Fruit fly (Drosophila melanogaster) whole organism, prepupa: ENCODE results near the gene CG3091.

Experiments
- Blimp-1 ChIP-seq: fragments of 200-800 bp; sonication (Bioruptor generic); optimal IDR thresholded peaks from 3 replicates; lab custom pipeline; 2017; ENCODE audit warnings: missing biosample characterization, missing genetic modification characterization, mild to moderate bottlenecking, moderate library complexity, missing genetic modification reagents
- CG10631 ChIP-seq: fragments of 200-800 bp; sonication (Bioruptor generic); optimal IDR thresholded peaks from 2 replicates; lab custom pipeline; 2016; ENCODE audit warnings: missing biosample characterization, missing genetic modification characterization
- CG10669 ChIP-seq: fragments of 200-800 bp; sonication (Bioruptor generic); optimal IDR thresholded peaks from 3 replicates; lab custom pipeline; 2018; ENCODE audit warnings: missing biosample characterization, mild to moderate bottlenecking, missing genetic modification characterization, moderate library complexity
- CG11294 ChIP-seq: fragments of 200-800 bp; sonication (Bioruptor generic); IDR thresholded peaks from 2 replicates; pipeline ENCODE4 v1.3.6; 2022; ENCODE audit warnings: missing biosample characterization, missing genetic modification characterization
- CG11762 ChIP-seq: fragments of 200-800 bp; sonication (Bioruptor generic); optimal IDR thresholded peaks from 3 replicates; lab custom pipeline; 2016; ENCODE audit warnings: missing biosample characterization, missing genetic modification characterization; ENCODE audit not compliant: insufficient read depth
- CG15336 ChIP-seq: fragments of 200-800 bp; sonication (Bioruptor generic); IDR thresholded peaks from 2 replicates; pipeline ENCODE4 v1.3.6; 2022; ENCODE audit warnings: missing biosample characterization, missing genetic modification characterization
- CG1621 ChIP-seq: fragments of 200-800 bp; sonication (Bioruptor generic); optimal IDR thresholded peaks from 3 replicates; lab custom pipeline; 2018; ENCODE audit warnings: missing biosample characterization, mild to moderate bottlenecking, missing genetic modification characterization
- CG16779 ChIP-seq: fragments of 200-800 bp; sonication (Bioruptor generic); optimal IDR thresholded peaks from 3 replicates; lab custom pipeline; 2017; ENCODE audit warnings: missing biosample characterization, mild to moderate bottlenecking, missing genetic modification characterization
- CG31627 ChIP-seq: fragments of 200-800 bp; sonication (Bioruptor generic); optimal IDR thresholded peaks from 3 replicates; lab custom pipeline; 2016; ENCODE audit warnings: missing biosample characterization, missing genetic modification characterization
- CG32006 ChIP-seq: fragments of 200-800 bp; sonication (Bioruptor generic); optimal IDR thresholded peaks from 3 replicates; lab custom pipeline; 2017; ENCODE audit warnings: missing biosample characterization, mild to moderate bottlenecking, missing genetic modification characterization
- CG34406 ChIP-seq: fragments of 200-800 bp; sonication (Bioruptor generic); optimal IDR thresholded peaks from 3 replicates; lab custom pipeline; 2016; ENCODE audit warnings: missing biosample characterization, missing genetic modification characterization
- CG3919 ChIP-seq: fragments of 200-800 bp; sonication (Bioruptor generic); optimal IDR thresholded peaks from 3 replicates; lab custom pipeline; 2016; ENCODE audit warnings: missing biosample characterization, missing genetic modification characterization
- CG6163 ChIP-seq: fragments of 200-800 bp; sonication (Bioruptor generic); IDR thresholded peaks from 3 replicates; pipeline ENCODE4 v1.3.6; 2022; ENCODE audit warnings: missing biosample characterization, missing genetic modification characterization
- CG6276 ChIP-seq: fragments of 200-800 bp; sonication (Bioruptor generic); optimal IDR thresholded peaks from 2 replicates; lab custom pipeline; 2017; ENCODE audit warnings: missing biosample characterization, mild to moderate bottlenecking, missing genetic modification characterization
- CG6792 ChIP-seq: fragments of 200-800 bp; sonication (Bioruptor generic); optimal IDR thresholded peaks from 3 replicates; lab custom pipeline; 2016; ENCODE audit warnings: missing biosample characterization, missing genetic modification characterization
- CG6808 ChIP-seq: fragments of 200-800 bp; sonication (Bioruptor generic); optimal IDR thresholded peaks from 3 replicates; lab custom pipeline; 2017; ENCODE audit warnings: missing biosample characterization, missing genetic modification characterization, mild to moderate bottlenecking, moderate library complexity, missing genetic modification reagents
- CG6854 ChIP-seq: fragments of 200-800 bp; sonication (Bioruptor generic); optimal IDR thresholded peaks from 2 replicates; lab custom pipeline; 2017; ENCODE audit warnings: missing biosample characterization, mild to moderate bottlenecking, missing genetic modification characterization
- CG7368 ChIP-seq: fragments of 200-800 bp; sonication (Bioruptor generic); optimal IDR thresholded peaks from 3 replicates; lab custom pipeline; 2016; ENCODE audit warnings: missing biosample characterization, missing genetic modification characterization
- CG8119 ChIP-seq: fragments of 200-800 bp; sonication (Bioruptor generic); IDR thresholded peaks from 3 replicates; pipeline ENCODE4 v1.3.6; 2022; ENCODE audit warnings: missing biosample characterization, missing genetic modification characterization
- CG8319 ChIP-seq: fragments of 200-800 bp; sonication (Bioruptor generic); optimal IDR thresholded peaks from 3 replicates; lab custom pipeline; 2016; ENCODE audit warnings: missing biosample characterization, missing genetic modification characterization
- CG8632 ChIP-seq: fragments of 200-800 bp; sonication (Bioruptor generic); optimal IDR thresholded peaks from 3 replicates; lab custom pipeline; 2016; ENCODE audit warnings: missing biosample characterization, missing genetic modification characterization
- CG9139 ChIP-seq: fragments of 200-800 bp; sonication (Bioruptor generic); optimal IDR thresholded peaks from 3 replicates; lab custom pipeline; 2017; ENCODE audit warnings: missing biosample characterization, mild to moderate bottlenecking, missing genetic modification characterization
- Eip75B ChIP-seq: fragments of 200-800 bp; sonication (Bioruptor generic); optimal IDR thresholded peaks from 3 replicates; lab custom pipeline; 2016; ENCODE audit warnings: missing biosample characterization, missing genetic modification characterization
- Eip78C ChIP-seq: fragments of 200-800 bp; sonication (Bioruptor generic); peaks from one replicate; lab custom pipeline; 2016; ENCODE audit warnings: missing biosample characterization, missing genetic modification characterization
- Eip93F ChIP-seq: fragments of 200-800 bp; sonication (Bioruptor generic); optimal IDR thresholded peaks from 2 replicates; lab custom pipeline; 2016; ENCODE audit warnings: missing biosample characterization, mild to moderate bottlenecking, missing genetic modification characterization
- Ets96B ChIP-seq: fragments of 200-800 bp; optimal IDR thresholded peaks from 2 replicates; lab custom pipeline; 2019; ENCODE audit warnings: missing biosample characterization, mild to moderate bottlenecking, missing genetic modification characterization, moderate library complexity
- Gug ChIP-seq: fragments of 200-800 bp; sonication (Bioruptor generic); IDR thresholded peaks from 2 replicates; pipeline ENCODE4 v1.3.6; 2022; ENCODE audit warnings: missing biosample characterization, missing genetic modification characterization
- Hr4 ChIP-seq: fragments of 200-800 bp; sonication (Bioruptor generic); optimal IDR thresholded peaks from 3 replicates; lab custom pipeline; 2016; ENCODE audit warnings: missing biosample characterization, missing genetic modification characterization
- Lpt ChIP-seq: fragments of 200-800 bp; sonication (Bioruptor generic); optimal IDR thresholded peaks from 3 replicates; lab custom pipeline; 2016; ENCODE audit warnings: missing biosample characterization, missing genetic modification characterization
- Met ChIP-seq: fragments of 200-800 bp; sonication (Bioruptor generic); optimal IDR thresholded peaks from 3 replicates; lab custom pipeline; 2016; ENCODE audit warnings: missing biosample characterization, missing genetic modification characterization
- Smox ChIP-seq: fragments of 200-800 bp; sonication (Bioruptor generic); optimal IDR thresholded peaks from 3 replicates; lab custom pipeline; 2016; ENCODE audit warnings: missing biosample characterization, missing genetic modification characterization
- Sox102F ChIP-seq: fragments of 200-800 bp; sonication (Bioruptor generic); optimal IDR thresholded peaks from 2 replicates; lab custom pipeline; 2016; ENCODE audit warnings: missing biosample characterization, mild to moderate bottlenecking, missing genetic modification characterization
- Sox14 ChIP-seq: fragments of 200-800 bp; sonication (Bioruptor generic); optimal IDR thresholded peaks from 3 replicates; lab custom pipeline; 2016; ENCODE audit warnings: missing biosample characterization, missing genetic modification characterization
- Sox15 ChIP-seq: fragments of 200-800 bp; sonication (Bioruptor generic); optimal IDR thresholded peaks from 3 replicates; lab custom pipeline; 2016; ENCODE audit warnings: missing biosample characterization, missing genetic modification characterization
- achi ChIP-seq: fragments of 200-800 bp; sonication (Bioruptor generic); optimal IDR thresholded peaks from 3 replicates; lab custom pipeline; 2016; ENCODE audit warnings: missing biosample characterization, missing genetic modification characterization
- dac ChIP-seq: fragments of 200-800 bp; sonication (Bioruptor generic); optimal IDR thresholded peaks from 2 replicates; lab custom pipeline; 2017; ENCODE audit warnings: missing biosample characterization, mild to moderate bottlenecking, missing genetic modification characterization
- fd59A ChIP-seq: fragments of 200-800 bp; sonication (Bioruptor generic); optimal IDR thresholded peaks from 2 replicates; lab custom pipeline; 2017; ENCODE audit warnings: missing biosample characterization, mild to moderate bottlenecking, missing genetic modification characterization, missing genetic modification reagents
- fd85E ChIP-seq: fragments of 200-800 bp; sonication (Bioruptor generic); optimal IDR thresholded peaks from 3 replicates; lab custom pipeline; 2016; ENCODE audit warnings: missing biosample characterization, missing genetic modification characterization
- fkh ChIP-seq: fragments of 200-800 bp; sonication (Bioruptor generic); optimal IDR thresholded peaks from 3 replicates; lab custom pipeline; 2017; ENCODE audit warnings: missing biosample characterization, mild to moderate bottlenecking, missing genetic modification characterization, moderate library complexity
- lz ChIP-seq: fragments of 200-800 bp; sonication (Bioruptor generic); optimal IDR thresholded peaks from 3 replicates; lab custom pipeline; 2016; ENCODE audit warnings: missing biosample characterization, missing genetic modification characterization
- net ChIP-seq: fragments of 200-800 bp; sonication (Bioruptor generic); optimal IDR thresholded peaks from 3 replicates; lab custom pipeline; 2016; ENCODE audit warnings: missing biosample characterization, missing genetic modification characterization
- pdm3 ChIP-seq: fragments of 200-800 bp; sonication (Bioruptor generic); optimal IDR thresholded peaks from 3 replicates; lab custom pipeline; 2016; ENCODE audit warnings: missing biosample characterization, missing genetic modification characterization
- ss ChIP-seq, 2 experiments: fragments of 200-800 bp; sonication (Bioruptor generic); optimal IDR thresholded peaks; 2 replicates in 1 of 2; 3 replicates in 1 of 2; lab custom pipeline; 2017 to 2018; ENCODE audit warnings: mild to moderate bottlenecking in 2 of 2, missing biosample characterization in 2 of 2, missing genetic modification characterization in 2 of 2, moderate library complexity in 1 of 2
- vri ChIP-seq: fragments of 200-800 bp; sonication (Bioruptor generic); optimal IDR thresholded peaks from 3 replicates; lab custom pipeline; 2016; ENCODE audit warnings: missing biosample characterization, mild to moderate bottlenecking, missing genetic modification characterization

Gene CG3091

dm6 chrX:2297428-2298200, 43.6 kb upstream of the CG3091 start (continued):
- TF ChIP-seq CG10669 (GFP tag; lab: Kevin White, UChicago) (peak; percentile 93), CG6276 (GFP tag; lab: Kevin White, UChicago) (peak; percentile 94), Smox (GFP tag; lab: Kevin White, UChicago) (peak; percentile 88), CG8632 (peak; percentile 88), Eip75B (GFP tag; lab: Kevin White, UChicago) (peak; percentile 94), CG7368 (GFP tag; lab: Kevin White, UChicago) (peak; percentile 95), CG31627 (GFP tag; lab: Kevin White, UChicago) (peak; percentile 93), pdm3 (peak; percentile 98), Ets96B (tag; lab: Kevin White, UChicago) (peak; percentile 91), Gug (GFP tag; lab: Robert Waterston, UW) (peak; percentile 93), fkh (GFP tag; lab: Kevin White, UChicago) (peak; percentile 86), vri (GFP tag; lab: Kevin White, UChicago) (peak; percentile 85), net (GFP tag; lab: Kevin White, UChicago) (peak; percentile 94), CG8119 (GFP tag; lab: Robert Waterston, UW) (peak; percentile 96), CG6854 (GFP tag; lab: Kevin White, UChicago) (peak; percentile 42), Hr4 (GFP tag; lab: Kevin White, UChicago) (peak; percentile 99), CG1621 (tag; lab: Kevin White, UChicago) (peak; percentile 91), CG3919 (GFP tag; lab: Kevin White, UChicago) (peak; percentile 95), CG10631 (GFP tag; lab: Kevin White, UChicago) (peak; percentile 96), CG6808 (GFP tag; lab: Kevin White, UChicago) (peak; percentile 82), CG11762 (GFP tag; lab: Kevin White, UChicago) (peak; percentile 75), ss (GFP tag; optimal IDR thresholded peaks at IDR 0.05; lab: Kevin White, UChicago) (peak; percentile 70 to 92), achi (GFP tag; lab: Kevin White, UChicago) (peak; percentile 93), CG15336 (GFP tag; lab: Robert Waterston, UW) (peak; percentile 97), Sox14 (GFP tag; lab: Kevin White, UChicago) (peak; percentile 98), CG6163 (GFP tag; lab: Robert Waterston, UW) (peak; percentile 97)

dm6 chrX:2296230-2297044, 42.4 kb upstream of the CG3091 start:
- peak; percentile 86 for TF ChIP-seq vri (GFP tag; lab: Kevin White, UChicago)
- peak; percentile 96 for TF ChIP-seq lz (GFP tag; lab: Kevin White, UChicago)
- peak; percentile 87 for TF ChIP-seq CG8119 (GFP tag; lab: Robert Waterston, UW)
- peak; percentile 96 for TF ChIP-seq Eip75B (GFP tag; lab: Kevin White, UChicago)
- peak; percentile 96 for TF ChIP-seq CG6792
- peak; percentile 90 for TF ChIP-seq Hr4 (GFP tag; lab: Kevin White, UChicago)
- TF ChIP-seq CG10669 (GFP tag; lab: Kevin White, UChicago), result peak; percentile 92
- peak; percentile 95 for TF ChIP-seq Sox102F (GFP tag; lab: Kevin White, UChicago)
- TF ChIP-seq Eip78C, result peak; percentile 99
- peak; percentile 74 for TF ChIP-seq fkh (GFP tag; lab: Kevin White, UChicago)
- TF ChIP-seq Eip93F (GFP tag; lab: Kevin White, UChicago), result peak; percentile 65
- 0 out of 2 replicates have a peak, but pooled peaks have one; percentile 60 for TF ChIP-seq Gug (GFP tag; lab: Robert Waterston, UW)
- TF ChIP-seq CG16779 (tag; lab: Kevin White, UChicago), result peak; percentile 93
- peak; percentile 95 for TF ChIP-seq Smox (GFP tag; lab: Kevin White, UChicago)
- peak; percentile 93 for TF ChIP-seq CG34406 (GFP tag; lab: Kevin White, UChicago)
- peak; percentile 92 for TF ChIP-seq CG10631 (GFP tag; lab: Kevin White, UChicago)
- peak; percentile 97 for TF ChIP-seq Met
- peak; percentile 93 for TF ChIP-seq CG8632
- peak; percentile 88 for TF ChIP-seq dac
- TF ChIP-seq CG9139, result peak; percentile 88
- TF ChIP-seq CG32006, result peak; percentile 97
- peak; percentile 31; the same call in 1 of the 2 replicates for TF ChIP-seq CG11294 (GFP tag; lab: Robert Waterston, UW)
- peak; percentile 88 for TF ChIP-seq fd85E (GFP tag; lab: Kevin White, UChicago)
- TF ChIP-seq Lpt (GFP tag; lab: Kevin White, UChicago), result peak; percentile 90
- TF ChIP-seq fd59A (GFP tag; lab: Kevin White, UChicago), result peak; percentile 95
- TF ChIP-seq net (GFP tag; lab: Kevin White, UChicago), result peak; percentile 95
- peak; percentile 91 for TF ChIP-seq CG8319 (GFP tag; lab: Kevin White, UChicago)
- TF ChIP-seq Blimp-1 (GFP tag; lab: Kevin White, UChicago), result peak; percentile 96
- 0 out of 3 replicates have a peak, but pooled peaks have one; percentile 21 for TF ChIP-seq CG6163 (GFP tag; lab: Robert Waterston, UW)
- peak; percentile 92 for TF ChIP-seq Sox15 (GFP tag; lab: Kevin White, UChicago)
